Fruit fly (Drosophila melanogaster) whole organism, prepupa: ENCODE data around the gene CG33927.

Experiments
- CG10631 ChIP-seq: fragments of 200-800 bp; sonication (Bioruptor generic); optimal IDR thresholded peaks from 2 replicates; lab custom pipeline; 2016; ENCODE audit warnings: missing biosample characterization, missing genetic modification characterization
- CG10669 ChIP-seq: fragments of 200-800 bp; sonication (Bioruptor generic); optimal IDR thresholded peaks from 3 replicates; lab custom pipeline; 2018; ENCODE audit warnings: missing biosample characterization, mild to moderate bottlenecking, missing genetic modification characterization, moderate library complexity
- CG11294 ChIP-seq: fragments of 200-800 bp; sonication (Bioruptor generic); IDR thresholded peaks from 2 replicates; pipeline ENCODE4 v1.3.6; 2022; ENCODE audit warnings: missing biosample characterization, missing genetic modification characterization
- CG11762 ChIP-seq: fragments of 200-800 bp; sonication (Bioruptor generic); optimal IDR thresholded peaks from 3 replicates; lab custom pipeline; 2016; ENCODE audit warnings: missing biosample characterization, missing genetic modification characterization; ENCODE audit not compliant: insufficient read depth
- CG11902 ChIP-seq: fragments of 200-800 bp; sonication (Bioruptor generic); optimal IDR thresholded peaks from 3 replicates; lab custom pipeline; 2016; ENCODE audit warnings: missing biosample characterization, missing genetic modification characterization
- CG15336 ChIP-seq: fragments of 200-800 bp; sonication (Bioruptor generic); IDR thresholded peaks from 2 replicates; pipeline ENCODE4 v1.3.6; 2022; ENCODE audit warnings: missing biosample characterization, missing genetic modification characterization
- CG16779 ChIP-seq: fragments of 200-800 bp; sonication (Bioruptor generic); optimal IDR thresholded peaks from 3 replicates; lab custom pipeline; 2017; ENCODE audit warnings: missing biosample characterization, mild to moderate bottlenecking, missing genetic modification characterization
- CG3032 ChIP-seq: fragments of 200-800 bp; optimal IDR thresholded peaks from 2 replicates; lab custom pipeline; 2019; ENCODE audit warnings: missing biosample characterization, mild to moderate bottlenecking, missing genetic modification characterization, moderate library complexity
- CG31627 ChIP-seq: fragments of 200-800 bp; sonication (Bioruptor generic); optimal IDR thresholded peaks from 3 replicates; lab custom pipeline; 2016; ENCODE audit warnings: missing biosample characterization, missing genetic modification characterization
- CG32006 ChIP-seq: fragments of 200-800 bp; sonication (Bioruptor generic); optimal IDR thresholded peaks from 3 replicates; lab custom pipeline; 2017; ENCODE audit warnings: missing biosample characterization, mild to moderate bottlenecking, missing genetic modification characterization
- CG34406 ChIP-seq: fragments of 200-800 bp; sonication (Bioruptor generic); optimal IDR thresholded peaks from 3 replicates; lab custom pipeline; 2016; ENCODE audit warnings: missing biosample characterization, missing genetic modification characterization
- CG3919 ChIP-seq: fragments of 200-800 bp; sonication (Bioruptor generic); optimal IDR thresholded peaks from 3 replicates; lab custom pipeline; 2016; ENCODE audit warnings: missing biosample characterization, missing genetic modification characterization
- CG6163 ChIP-seq: fragments of 200-800 bp; sonication (Bioruptor generic); IDR thresholded peaks from 3 replicates; pipeline ENCODE4 v1.3.6; 2022; ENCODE audit warnings: missing biosample characterization, missing genetic modification characterization
- CG6808 ChIP-seq: fragments of 200-800 bp; sonication (Bioruptor generic); optimal IDR thresholded peaks from 3 replicates; lab custom pipeline; 2017; ENCODE audit warnings: missing biosample characterization, missing genetic modification characterization, mild to moderate bottlenecking, moderate library complexity, missing genetic modification reagents
- CG6854 ChIP-seq: fragments of 200-800 bp; sonication (Bioruptor generic); optimal IDR thresholded peaks from 2 replicates; lab custom pipeline; 2017; ENCODE audit warnings: missing biosample characterization, mild to moderate bottlenecking, missing genetic modification characterization
- CG7368 ChIP-seq: fragments of 200-800 bp; sonication (Bioruptor generic); optimal IDR thresholded peaks from 3 replicates; lab custom pipeline; 2016; ENCODE audit warnings: missing biosample characterization, missing genetic modification characterization
- CG8119 ChIP-seq: fragments of 200-800 bp; sonication (Bioruptor generic); IDR thresholded peaks from 3 replicates; pipeline ENCODE4 v1.3.6; 2022; ENCODE audit warnings: missing biosample characterization, missing genetic modification characterization
- CG8319 ChIP-seq: fragments of 200-800 bp; sonication (Bioruptor generic); optimal IDR thresholded peaks from 3 replicates; lab custom pipeline; 2016; ENCODE audit warnings: missing biosample characterization, missing genetic modification characterization
- CG8632 ChIP-seq: fragments of 200-800 bp; sonication (Bioruptor generic); optimal IDR thresholded peaks from 3 replicates; lab custom pipeline; 2016; ENCODE audit warnings: missing biosample characterization, missing genetic modification characterization
- Eip75B ChIP-seq: fragments of 200-800 bp; sonication (Bioruptor generic); optimal IDR thresholded peaks from 3 replicates; lab custom pipeline; 2016; ENCODE audit warnings: missing biosample characterization, missing genetic modification characterization
- Eip78C ChIP-seq: fragments of 200-800 bp; sonication (Bioruptor generic); peaks from one replicate; lab custom pipeline; 2016; ENCODE audit warnings: missing biosample characterization, missing genetic modification characterization
- Eip93F ChIP-seq: fragments of 200-800 bp; sonication (Bioruptor generic); optimal IDR thresholded peaks from 2 replicates; lab custom pipeline; 2016; ENCODE audit warnings: missing biosample characterization, mild to moderate bottlenecking, missing genetic modification characterization
- Ets21C ChIP-seq: fragments of 200-800 bp; sonication (Bioruptor generic); optimal IDR thresholded peaks from 3 replicates; lab custom pipeline; 2016; ENCODE audit warnings: missing biosample characterization, missing genetic modification characterization
- Ets96B ChIP-seq: fragments of 200-800 bp; optimal IDR thresholded peaks from 2 replicates; lab custom pipeline; 2019; ENCODE audit warnings: missing biosample characterization, mild to moderate bottlenecking, missing genetic modification characterization, moderate library complexity
- Gug ChIP-seq: fragments of 200-800 bp; sonication (Bioruptor generic); IDR thresholded peaks from 2 replicates; pipeline ENCODE4 v1.3.6; 2022; ENCODE audit warnings: missing biosample characterization, missing genetic modification characterization
- Hr38 ChIP-seq: sonication (Bioruptor generic); optimal IDR thresholded peaks from 2 replicates; lab custom pipeline; 2016; ENCODE audit warnings: missing biosample characterization, missing genetic modification characterization
- Hr39 ChIP-seq: fragments of 200-800 bp; sonication (Bioruptor generic); optimal IDR thresholded peaks from 2 replicates; lab custom pipeline; 2016; ENCODE audit warnings: missing biosample characterization, missing genetic modification characterization
- Hr4 ChIP-seq: fragments of 200-800 bp; sonication (Bioruptor generic); optimal IDR thresholded peaks from 3 replicates; lab custom pipeline; 2016; ENCODE audit warnings: missing biosample characterization, missing genetic modification characterization
- Met ChIP-seq: fragments of 200-800 bp; sonication (Bioruptor generic); optimal IDR thresholded peaks from 3 replicates; lab custom pipeline; 2016; ENCODE audit warnings: missing biosample characterization, missing genetic modification characterization
- Sox102F ChIP-seq: fragments of 200-800 bp; sonication (Bioruptor generic); optimal IDR thresholded peaks from 2 replicates; lab custom pipeline; 2016; ENCODE audit warnings: missing biosample characterization, mild to moderate bottlenecking, missing genetic modification characterization
- Sox14 ChIP-seq: fragments of 200-800 bp; sonication (Bioruptor generic); optimal IDR thresholded peaks from 3 replicates; lab custom pipeline; 2016; ENCODE audit warnings: missing biosample characterization, missing genetic modification characterization
- achi ChIP-seq: fragments of 200-800 bp; sonication (Bioruptor generic); optimal IDR thresholded peaks from 3 replicates; lab custom pipeline; 2016; ENCODE audit warnings: missing biosample characterization, missing genetic modification characterization
- cyc ChIP-seq: fragments of 200-800 bp; sonication (Bioruptor generic); optimal IDR thresholded peaks from 3 replicates; lab custom pipeline; 2016; ENCODE audit warnings: missing biosample characterization, missing genetic modification characterization
- dac ChIP-seq: fragments of 200-800 bp; sonication (Bioruptor generic); optimal IDR thresholded peaks from 2 replicates; lab custom pipeline; 2017; ENCODE audit warnings: missing biosample characterization, mild to moderate bottlenecking, missing genetic modification characterization
- dsx ChIP-seq: fragments of 200-800 bp; optimal IDR thresholded peaks from 3 replicates; lab custom pipeline; 2019; ENCODE audit warnings: missing biosample characterization, mild to moderate bottlenecking, missing genetic modification characterization, moderate library complexity; ENCODE audit not compliant: poor library complexity, severe bottlenecking
- esn ChIP-seq: fragments of 200-800 bp; sonication (Bioruptor generic); optimal IDR thresholded peaks from 2 replicates; lab custom pipeline; 2016; ENCODE audit warnings: missing biosample characterization, mild to moderate bottlenecking, missing genetic modification characterization, moderate library complexity
- fd85E ChIP-seq: fragments of 200-800 bp; sonication (Bioruptor generic); optimal IDR thresholded peaks from 3 replicates; lab custom pipeline; 2016; ENCODE audit warnings: missing biosample characterization, missing genetic modification characterization
- fkh ChIP-seq: fragments of 200-800 bp; sonication (Bioruptor generic); optimal IDR thresholded peaks from 3 replicates; lab custom pipeline; 2017; ENCODE audit warnings: missing biosample characterization, mild to moderate bottlenecking, missing genetic modification characterization, moderate library complexity
- lz ChIP-seq: fragments of 200-800 bp; sonication (Bioruptor generic); optimal IDR thresholded peaks from 3 replicates; lab custom pipeline; 2016; ENCODE audit warnings: missing biosample characterization, missing genetic modification characterization
- net ChIP-seq: fragments of 200-800 bp; sonication (Bioruptor generic); optimal IDR thresholded peaks from 3 replicates; lab custom pipeline; 2016; ENCODE audit warnings: missing biosample characterization, missing genetic modification characterization
- salr ChIP-seq, 2 experiments: fragments of 200-800 bp; sonication (Bioruptor generic); optimal IDR thresholded peaks; 3 replicates each; lab custom pipeline; 2016 to 2018; ENCODE audit warnings: missing biosample characterization in 2 of 2, missing genetic modification characterization in 2 of 2, mild to moderate bottlenecking in 1 of 2
- spab ChIP-seq: fragments of 200-800 bp; sonication (Bioruptor generic); optimal IDR thresholded peaks from 2 replicates; lab custom pipeline; 2017; ENCODE audit warnings: missing biosample characterization, mild to moderate bottlenecking, missing genetic modification characterization, missing genetic modification reagents
- ss ChIP-seq, 2 experiments: fragments of 200-800 bp; sonication (Bioruptor generic); optimal IDR thresholded peaks; 2 replicates in 1 of 2; 3 replicates in 1 of 2; lab custom pipeline; 2017 to 2018; ENCODE audit warnings: mild to moderate bottlenecking in 2 of 2, missing biosample characterization in 2 of 2, missing genetic modification characterization in 2 of 2, moderate library complexity in 1 of 2
- svp ChIP-seq: fragments of 200-800 bp; sonication (Bioruptor generic); peaks from one replicate; lab custom pipeline; 2016; ENCODE audit warnings: missing biosample characterization, missing genetic modification characterization
- topi ChIP-seq: fragments of 200-800 bp; sonication (Bioruptor generic); optimal IDR thresholded peaks from 3 replicates; lab custom pipeline; 2016; ENCODE audit warnings: missing biosample characterization, missing genetic modification characterization

The CG33927 gene

dm6 chr3R:4664947-4665346 lies 25.5 kb downstream of the CG33927 start (continued):
- TF ChIP-seq Met (GFP tag; lab: Kevin White, UChicago) (peak; percentile 82), CG7368 (GFP tag; lab: Kevin White, UChicago) (peak; percentile 89), Eip93F (no peak), Eip78C (GFP tag; lab: Kevin White, UChicago) (peak; percentile 97), svp (GFP tag; lab: Kevin White, UChicago) (peak; percentile 91), CG32006 (peak; percentile 61), CG3032 (tag; lab: Kevin White, UChicago) (peak; percentile 81), CG8119 (GFP tag; lab: Robert Waterston, UW) (peak; percentile 63), CG6808 (GFP tag; lab: Kevin White, UChicago) (peak; percentile 87), Sox102F (peak; percentile 83), cyc (GFP tag; lab: Kevin White, UChicago) (peak; percentile 58), lz (peak; percentile 78), CG3919 (GFP tag; lab: Kevin White, UChicago) (peak; percentile 87), Ets96B (tag; lab: Kevin White, UChicago) (peak; percentile 65), CG8319 (GFP tag; lab: Kevin White, UChicago) (peak; percentile 78), esn (GFP tag; lab: Kevin White, UChicago) (peak; percentile 88), CG15336 (GFP tag; lab: Robert Waterston, UW) (peak; percentile 31; the same call in 1 of the 2 replicates), spab (GFP tag; lab: Kevin White, UChicago) (peak; percentile 88), dsx (peak; percentile 69), CG10631 (GFP tag; lab: Kevin White, UChicago) (peak; percentile 92), CG11294 (peak; percentile 53; the same call in 1 of the 2 replicates), CG6163 (GFP tag; lab: Robert Waterston, UW) (peak; percentile 90), fd85E (GFP tag; lab: Kevin White, UChicago) (peak; percentile 50), achi (GFP tag; lab: Kevin White, UChicago) (peak; percentile 82), Eip75B (peak; percentile 75), net (GFP tag; lab: Kevin White, UChicago) (peak; percentile 85), Gug (GFP tag; lab: Robert Waterston, UW) (peak; percentile 50), Ets21C (peak; percentile 51), topi (GFP tag; lab: Kevin White, UChicago) (peak; percentile 85)

dm6 chr3R:4664199-4664598 lies 26.2 kb downstream of the CG33927 start:
- TF ChIP-seq Sox102F (no peak), Ets21C (no peak), Ets96B (tag; lab: Kevin White, UChicago) (no peak), CG34406 (GFP tag; lab: Kevin White, UChicago) (no peak), Hr4 (GFP tag; lab: Kevin White, UChicago) (no peak), CG6808 (GFP tag; lab: Kevin White, UChicago) (no peak), CG6163 (GFP tag; lab: Robert Waterston, UW) (no peak), CG6854 (GFP tag; lab: Kevin White, UChicago) (no peak), CG10669 (GFP tag; lab: Kevin White, UChicago) (no peak), CG31627 (GFP tag; lab: Kevin White, UChicago) (no peak), Sox14 (GFP tag; lab: Kevin White, UChicago) (no peak)

dm6 chr3R:4663068-4663467 lies 27.3 kb downstream of the CG33927 start:
- TF ChIP-seq CG11762 (GFP tag; lab: Kevin White, UChicago) (peak; percentile 27), Gug (GFP tag; lab: Robert Waterston, UW) (peak; percentile 77), Hr39 (GFP tag; lab: Kevin White, UChicago) (peak; percentile 25), CG7368 (GFP tag; lab: Kevin White, UChicago) (peak; percentile 4), cyc (GFP tag; lab: Kevin White, UChicago) (peak; percentile 29), lz (peak; percentile 36), Hr4 (GFP tag; lab: Kevin White, UChicago) (peak; percentile 84), net (GFP tag; lab: Kevin White, UChicago) (peak; percentile 72), topi (GFP tag; lab: Kevin White, UChicago) (peak; percentile 53), salr (GFP tag; optimal IDR thresholded peaks at IDR 0.05; lab: Kevin White, UChicago) (peak in 1 of 2 experiments; percentile 65), Eip93F (no peak), dac (peak; percentile 34), CG11902 (peak; percentile 17), CG3919 (GFP tag; lab: Kevin White, UChicago) (peak; percentile 71), CG8632 (peak; percentile 26), Sox14 (GFP tag; lab: Kevin White, UChicago) (peak; percentile 46), ss (GFP tag; optimal IDR thresholded peaks at IDR 0.05; lab: Kevin White, UChicago) (peak; percentile 1 to 40), Ets96B (tag; lab: Kevin White, UChicago) (peak; percentile 56), CG10631 (GFP tag; lab: Kevin White, UChicago) (peak; percentile 55), Eip75B (peak; percentile 68), Sox102F (no peak), fkh (GFP tag; lab: Kevin White, UChicago) (no peak), CG16779 (tag; lab: Kevin White, UChicago) (no peak), dsx (peak; percentile 14), achi (GFP tag; lab: Kevin White, UChicago) (peak; percentile 66), CG8119 (GFP tag; lab: Robert Waterston, UW) (peak; percentile 86), svp (GFP tag; lab: Kevin White, UChicago) (peak; percentile 74), Hr38 (GFP tag; lab: Kevin White, UChicago) (no peak)
